Worm (Caenorhabditis elegans) whole organism, early embryonic: ENCODE data around the gene nlp-2.

Experiments used
- ama-1 ChIP-seq: fragments of 150-350 bp; optimal IDR thresholded peaks from 2 replicates; lab custom pipeline; 2014
- ceh-13 ChIP-seq: fragments of 200-800 bp; sonication (Bioruptor generic); optimal IDR thresholded peaks from 2 replicates; lab custom pipeline; 2018; ENCODE audit warnings: mild to moderate bottlenecking, missing genetic modification characterization, missing compliant biosample characterization
- ets-7 ChIP-seq: sonication (generic microtip); optimal IDR thresholded peaks from 2 replicates; lab custom pipeline; 2016; ENCODE audit warnings: missing genotype, missing genetic modification characterization, missing compliant biosample characterization
- flt-1 ChIP-seq: fragments of 200-800 bp; sonication (Bioruptor generic); IDR thresholded peaks from 2 replicates; pipeline ENCODE4 v1.3.6; 2022; ENCODE audit warnings: missing genetic modification characterization, missing compliant biosample characterization
- hmbx-1 ChIP-seq: sonication (generic microtip); optimal IDR thresholded peaks from 2 replicates; lab custom pipeline; 2016; ENCODE audit warnings: mild to moderate bottlenecking, missing genetic modification characterization, missing compliant biosample characterization
- hmg-4 ChIP-seq: fragments of 200-800 bp; sonication (Bioruptor generic); optimal IDR thresholded peaks from 2 replicates; lab custom pipeline; 2018; ENCODE audit warnings: mild to moderate bottlenecking, missing genetic modification characterization, missing compliant biosample characterization
- pes-1 ChIP-seq: fragments of 200-800 bp; sonication (Bioruptor generic); IDR thresholded peaks from 2 replicates; pipeline ENCODE4 v1.3.6; 2022; ENCODE audit warnings: missing genetic modification reagents, missing genetic modification characterization, missing compliant biosample characterization
- tra-4 ChIP-seq: sonication (generic microtip); optimal IDR thresholded peaks from 2 replicates; lab custom pipeline; 2017; ENCODE audit warnings: missing genetic modification characterization, missing compliant biosample characterization

- TF ChIP-seq hmg-4 (GFP tag; lab: Kevin White, UChicago) (no peak), ets-7 (no peak), ceh-13 (GFP tag; lab: Kevin White, UChicago) (no peak), tra-4 (no peak), ama-1 (no peak), pes-1 (GFP tag; lab: Robert Waterston, UW) (no peak), hmbx-1 (tag; lab: Kevin White, UChicago) (no peak), flt-1 (no peak)
These were observed 40.1 kb downstream of the nlp-2 start for ce11 chrX:2304496-2304895.
